Fruit fly (Drosophila melanogaster): ENCODE results near the gene Phf5a.

Phf5a gene

dm6 chr2L:6490783-6491249 is at the start of gene Phf5a, which contains the start of gene CG31638 (continued):
- TF ChIP-seq Mad (GFP tag; optimal IDR thresholded peaks at IDR 0.05) (no peak), zen2 (GFP tag; IDR thresholded peaks at IDR 0.05; ENCODE audit: partially characterized antibody) (no peak), CG16863 (GFP tag; optimal IDR thresholded peaks at IDR 0.05) (peak; percentile 33), Dbx (GFP tag; IDR thresholded peaks at IDR 0.05) (peak; percentile 54; the same call in 2 of the 3 replicates), Stat92E (GFP tag; optimal IDR thresholded peaks at IDR 0.05) (no peak), fru (optimal IDR thresholded peaks at IDR 0.05) (no peak), lbe (GFP tag; optimal IDR thresholded peaks at IDR 0.05) (peak; percentile 93), Hey (tag; optimal IDR thresholded peaks at IDR 0.05) (no peak), mam (GFP tag; optimal IDR thresholded peaks at IDR 0.05) (peak; percentile 81), sd (tag; optimal IDR thresholded peaks at IDR 0.05) (peak; percentile 72), Tbp (GFP tag; optimal IDR thresholded peaks at IDR 0.05) (no peak), Hsf (GFP tag; optimal IDR thresholded peaks at IDR 0.05) (peak; percentile 28), tin (GFP tag; optimal IDR thresholded peaks at IDR 0.05) (peak; percentile 91), ara (GFP tag; IDR thresholded peaks at IDR 0.05) (peak; percentile 95), CG7786 (GFP tag; optimal IDR thresholded peaks at IDR 0.05) (peak; percentile 82), dpn (GFP tag; optimal IDR thresholded peaks at IDR 0.05) (peak; percentile 66 to 92), dmrt99B (tag; optimal IDR thresholded peaks at IDR 0.05) (peak; percentile 95), slp2 (GFP tag; optimal IDR thresholded peaks at IDR 0.05) (peak; percentile 61), bowl (GFP tag; IDR thresholded peaks at IDR 0.05) (0 out of 2 replicates have a peak, but pooled peaks have one; percentile 26), CG7839 (tag; optimal IDR thresholded peaks at IDR 0.05) (peak; percentile 87), twi (tag; optimal IDR thresholded peaks at IDR 0.05) (peak; percentile 83), Lpt (GFP tag; optimal IDR thresholded peaks at IDR 0.05) (no peak), eve (GFP tag; optimal IDR thresholded peaks at IDR 0.05) (no peak), CG15479 (GFP tag; optimal IDR thresholded peaks at IDR 0.05) (no peak), CG15269 (tag; optimal IDR thresholded peaks at IDR 0.05) (peak; percentile 87), CG30020 (tag; optimal IDR thresholded peaks at IDR 0.05) (peak; percentile 58), Camta (GFP tag; optimal IDR thresholded peaks at IDR 0.05) (peak; percentile 40), CG18764 (GFP tag; optimal IDR thresholded peaks at IDR 0.05) (peak; percentile 95), dmrt11E (tag; optimal IDR thresholded peaks at IDR 0.05) (peak; percentile 93), tio (GFP tag; optimal IDR thresholded peaks at IDR 0.05) (no peak), lov (optimal IDR thresholded peaks at IDR 0.05) (no peak), lov (GFP tag; IDR thresholded peaks at IDR 0.05) (peak; percentile 94), schlank (tag; optimal IDR thresholded peaks at IDR 0.05) (peak; percentile 57), CG6854 (GFP tag; optimal IDR thresholded peaks at IDR 0.05) (peak; percentile 64), ind (GFP tag; optimal IDR thresholded peaks at IDR 0.05) (peak; percentile 98), mirr (GFP tag; optimal IDR thresholded peaks at IDR 0.05) (peak; percentile 70), tna (GFP tag; IDR thresholded peaks at IDR 0.05; ENCODE audit: partially characterized antibody) (no peak), CG3847 (GFP tag; IDR thresholded peaks at IDR 0.05) (peak; percentile 90), chn (GFP tag; optimal IDR thresholded peaks at IDR 0.05) (peak; percentile 91), prd (optimal IDR thresholded peaks at IDR 0.05) (no peak), prd (GFP tag; IDR thresholded peaks at IDR 0.05) (peak; percentile 99), CG3065 (GFP tag; optimal IDR thresholded peaks at IDR 0.05) (peak; percentile 88), z (GFP tag; IDR thresholded peaks at IDR 0.05) (no peak), dati (GFP tag; IDR thresholded peaks at IDR 0.05) (peak; percentile 88), sens (GFP tag) (peak; percentile 86), Kr (GFP tag; optimal IDR thresholded peaks at IDR 0.05) (no peak), esg (GFP tag; conservative IDR thresholded peaks at IDR 0.05) (peak; percentile 65), ro (GFP tag; IDR thresholded peaks at IDR 0.05) (no peak), jumu (GFP tag; optimal IDR thresholded peaks at IDR 0.05) (peak; percentile 85), CG17328 (GFP tag; IDR thresholded peaks at IDR 0.05) (peak; percentile 95), Blimp-1 (GFP tag; optimal IDR thresholded peaks at IDR 0.05) (peak; percentile 99), Scr (GFP tag; IDR thresholded peaks at IDR 0.05; ENCODE audit: partially characterized antibody) (no peak)
